Worm (Caenorhabditis elegans): ENCODE measurements around the gene F08D12.4.

- TF ChIP-seq hmbx-1 (tag; optimal IDR thresholded peaks at IDR 0.05): no peak
- TF ChIP-seq tra-4 (tag; optimal IDR thresholded peaks at IDR 0.05): no peak
These were observed 3.0 kb upstream of the F08D12.4 start, which contains the start of gene fbxb-111 for ce11 chrII:2774904-2775303.

Data from whole organism, early embryonic.